Worm (Caenorhabditis elegans): ENCODE results near the gene ZK470.4.
A peak's percentile ranks its signal among the peaks of the same experiment; 100 is the strongest.

The ZK470.4 gene

ce11 chrX:4145051-4145826 lies 5.7 kb upstream of the ZK470.4 start (continued):
- TF ChIP-seq mes-2 (tag; optimal IDR thresholded peaks at IDR 0.05; ENCODE audit: poor library complexity, severe bottlenecking) (peak; percentile 63), hmg-1.1 (GFP tag; IDR thresholded peaks at IDR 0.05) (peak; percentile 62), lir-3 (tag; optimal IDR thresholded peaks at IDR 0.05) (no peak), aha-1 (tag) (peak; percentile 100), ceh-20 (GFP tag; IDR thresholded peaks at IDR 0.05) (peak; percentile 15; the same call in 1 of the 2 replicates), Y105C5A.15 (GFP tag; IDR thresholded peaks at IDR 0.05) (no peak), mep-1 (tag; optimal IDR thresholded peaks at IDR 0.05) (peak; percentile 82), lin-29 (GFP tag; IDR thresholded peaks at IDR 0.05) (no peak), hif-1 (tag; optimal IDR thresholded peaks at IDR 0.05) (peak; percentile 35 to 83), mdl-1 (tag; optimal IDR thresholded peaks at IDR 0.05) (peak; percentile 97 to 98), zag-1 (tag; optimal IDR thresholded peaks at IDR 0.05) (no peak), daf-8 (GFP tag; IDR thresholded peaks at IDR 0.05) (0 out of 2 replicates have a peak, but pooled peaks have one; percentile 34), vab-7 (GFP tag; IDR thresholded peaks at IDR 0.05) (no peak), unc-62 (GFP tag; optimal IDR thresholded peaks at IDR 0.05 in 1 of 2) (peak in 1 of 2 experiments; percentile 98), unc-62 (tag; optimal IDR thresholded peaks at IDR 0.05) (no peak), snpc-4 (tag; optimal IDR thresholded peaks at IDR 0.05) (no peak), egl-43 (GFP tag; IDR thresholded peaks at IDR 0.05) (peak; percentile 75), daf-16 (GFP tag; optimal IDR thresholded peaks at IDR 0.05) (peak in 1 of 2 experiments; percentile 34), daf-16 (tag; optimal IDR thresholded peaks at IDR 0.05) (peak; percentile 70), lin-39 (tag; optimal IDR thresholded peaks at IDR 0.05) (no peak), madf-9 (GFP tag; conservative IDR thresholded peaks at IDR 0.05) (0 out of 2 replicates have a peak, but pooled peaks have one; percentile 7), skn-1 (tag; optimal IDR thresholded peaks at IDR 0.05) (no peak), ctbp-1 (GFP tag; IDR thresholded peaks at IDR 0.05) (peak; percentile 57; the same call in 1 of the 2 replicates), ceh-82 (tag; optimal IDR thresholded peaks at IDR 0.05) (no peak), Y5F2A.4 (GFP tag; optimal IDR thresholded peaks at IDR 0.05) (peak; percentile 40), dmd-6 (GFP tag; IDR thresholded peaks at IDR 0.05) (peak; percentile 97), nhr-28 (tag; optimal IDR thresholded peaks at IDR 0.05) (peak; percentile 97), sdz-12 (GFP tag; optimal IDR thresholded peaks at IDR 0.05) (no peak), ZK337.2 (GFP tag; IDR thresholded peaks at IDR 0.05) (peak; percentile 42), dve-1 (tag; optimal IDR thresholded peaks at IDR 0.05; ENCODE audit: insufficient read depth) (peak; percentile 47), zip-11 (GFP tag; IDR thresholded peaks at IDR 0.05) (no peak), ceh-44 (GFP tag; IDR thresholded peaks at IDR 0.05) (peak; percentile 67; the same call in 1 of the 2 replicates), mxl-3 (GFP tag; optimal IDR thresholded peaks at IDR 0.05) (peak; percentile 93), zfp-3 (GFP tag; conservative IDR thresholded peaks at IDR 0.05) (no peak), rbr-2 (tag; optimal IDR thresholded peaks at IDR 0.05) (peak; percentile 54), F44E2.7 (GFP tag; IDR thresholded peaks at IDR 0.05) (no peak), D1046.2 (GFP tag; IDR thresholded peaks at IDR 0.05) (no peak), dmd-9 (GFP tag; IDR thresholded peaks at IDR 0.05) (peak; percentile 82; the same call in 1 of the 2 replicates), nhr-6 (tag; optimal IDR thresholded peaks at IDR 0.05) (peak; percentile 9), dmd-8 (GFP tag; IDR thresholded peaks at IDR 0.05) (no peak), spr-1 (tag; optimal IDR thresholded peaks at IDR 0.05) (peak; percentile 9), cey-2 (tag; optimal IDR thresholded peaks at IDR 0.05; ENCODE audit: borderline replicate concordance, insufficient read depth) (no peak), ces-1 (GFP tag; optimal IDR thresholded peaks at IDR 0.05) (no peak), saeg-2 (GFP tag; IDR thresholded peaks at IDR 0.05) (no peak), tra-1 (GFP tag; IDR thresholded peaks at IDR 0.05) (peak; percentile 29; the same call in 1 of the 2 replicates), nhr-237 (tag; optimal IDR thresholded peaks at IDR 0.05) (no peak), Y75B8A.6 (GFP tag; IDR thresholded peaks at IDR 0.05) (no peak), php-3 (GFP tag; IDR thresholded peaks at IDR 0.05) (peak; percentile 9; the same call in 1 of the 2 replicates), F26F4.8 (GFP tag; conservative IDR thresholded peaks at IDR 0.05) (no peak)
